Fruit fly (Drosophila melanogaster) whole organism, embryonic: Measurements from ENCODE around the gene wg.
A peak's percentile ranks its signal among the peaks of the same experiment; 100 is the strongest.

Experiments
- Atf6 ChIP-seq: fragments of 200-800 bp; sonication (Bioruptor generic); IDR thresholded peaks from 2 replicates; pipeline ENCODE4 v1.3.6; 2022; ENCODE audit warnings: missing biosample characterization, missing genetic modification characterization
- CG10267 ChIP-seq: fragments of 200-800 bp; sonication (Bioruptor generic); optimal IDR thresholded peaks from 2 replicates; lab custom pipeline; 2018; ENCODE audit warnings: missing biosample characterization, mild to moderate bottlenecking, missing genetic modification characterization, moderate library complexity
- CG12659 ChIP-seq: fragments of 200-800 bp; sonication (Bioruptor generic); optimal IDR thresholded peaks from 3 replicates; lab custom pipeline; 2017; ENCODE audit warnings: mild to moderate bottlenecking, missing biosample characterization, missing genetic modification reagents, missing genetic modification characterization
- CG12769 ChIP-seq: fragments of 200-800 bp; sonication (Bioruptor generic); optimal IDR thresholded peaks from 2 replicates; lab custom pipeline; 2019; ENCODE audit warnings: missing biosample characterization, mild to moderate bottlenecking, missing genetic modification characterization, moderate library complexity
- CG13287 ChIP-seq: fragments of 200-800 bp; sonication (Bioruptor generic); IDR thresholded peaks from 2 replicates; pipeline ENCODE4 v1.3.6; 2022; ENCODE audit warnings: missing biosample characterization, missing genetic modification characterization; ENCODE audit not compliant: partially characterized antibody
- CG14667 ChIP-seq: fragments of 200-800 bp; sonication (Bioruptor generic); IDR thresholded peaks from 2 replicates; pipeline ENCODE4 v1.3.6; 2022; ENCODE audit warnings: missing biosample characterization, missing genetic modification characterization
- CG15696 ChIP-seq: fragments of 200-800 bp; sonication (Bioruptor generic); optimal IDR thresholded peaks from 2 replicates; lab custom pipeline; 2019; ENCODE audit warnings: missing biosample characterization, mild to moderate bottlenecking, missing genetic modification characterization, moderate library complexity
- CG16813 ChIP-seq: fragments of 200-800 bp; sonication (Bioruptor generic); IDR thresholded peaks from 3 replicates; pipeline ENCODE4 v1.3.6; 2022; ENCODE audit warnings: missing biosample characterization, missing genetic modification characterization; ENCODE audit not compliant: partially characterized antibody
- CG17912 ChIP-seq: fragments of 200-800 bp; sonication (Bioruptor generic); optimal IDR thresholded peaks from 2 replicates; lab custom pipeline; 2018; ENCODE audit warnings: missing biosample characterization, mild to moderate bottlenecking, missing genetic modification characterization
- CG18764 ChIP-seq: fragments of 200-800 bp; sonication (Bioruptor generic); optimal IDR thresholded peaks from 3 replicates; lab custom pipeline; 2016; ENCODE audit warnings: missing biosample characterization, missing genetic modification characterization
- CG2202 ChIP-seq: fragments of 200-800 bp; sonication (Bioruptor generic); optimal IDR thresholded peaks from 2 replicates; lab custom pipeline; 2018; ENCODE audit warnings: missing biosample characterization, mild to moderate bottlenecking, missing genetic modification characterization
- CG2678 ChIP-seq: fragments of 200-800 bp; sonication (Bioruptor generic); optimal IDR thresholded peaks from 3 replicates; lab custom pipeline; 2019; ENCODE audit warnings: missing biosample characterization, mild to moderate bottlenecking, missing genetic modification characterization, moderate library complexity
- CG2712 ChIP-seq: fragments of 200-800 bp; optimal IDR thresholded peaks from 3 replicates; lab custom pipeline; 2019; ENCODE audit warnings: missing biosample characterization, mild to moderate bottlenecking, missing genetic modification characterization, moderate library complexity
- CG34224 ChIP-seq: fragments of 200-800 bp; sonication (Bioruptor generic); IDR thresholded peaks from 3 replicates; pipeline ENCODE4 v1.3.6; 2022; ENCODE audit warnings: missing biosample characterization, missing genetic modification characterization; ENCODE audit not compliant: partially characterized antibody
- CG43689 ChIP-seq: fragments of 200-800 bp; sonication (Bioruptor generic); IDR thresholded peaks from 2 replicates; pipeline ENCODE4 v1.3.6; 2022; ENCODE audit warnings: missing biosample characterization, missing genetic modification characterization
- CG4404 ChIP-seq: fragments of 200-800 bp; sonication (Bioruptor generic); IDR thresholded peaks from 2 replicates; pipeline ENCODE4 v1.3.6; 2022; ENCODE audit warnings: missing biosample characterization, missing genetic modification characterization
- CG4707 ChIP-seq: fragments of 200-800 bp; sonication (Bioruptor generic); optimal IDR thresholded peaks from 2 replicates; lab custom pipeline; 2018; ENCODE audit warnings: missing biosample characterization, mild to moderate bottlenecking, missing genetic modification characterization, moderate library complexity
- CG6254 ChIP-seq: fragments of 200-800 bp; sonication (Bioruptor generic); optimal IDR thresholded peaks from 3 replicates; lab custom pipeline; 2017; ENCODE audit warnings: mild to moderate bottlenecking, missing biosample characterization, missing genetic modification reagents, missing genetic modification characterization
- CG8290 ChIP-seq, 3 experiments: fragments of 200-800 bp; sonication (Bioruptor generic); optimal IDR thresholded peaks; 2 replicates each; lab custom pipeline; 2016 to 2019; ENCODE audit warnings: missing biosample characterization in 3 of 3, missing genetic modification characterization in 3 of 3, mild to moderate bottlenecking in 2 of 3, moderate library complexity in 1 of 3
- CG8478 ChIP-seq: fragments of >200 bp; optimal IDR thresholded peaks from 2 replicates; lab custom pipeline; 2018
- CG8765 ChIP-seq: fragments of 200-800 bp; sonication (Bioruptor generic); IDR thresholded peaks from 2 replicates; pipeline ENCODE4 v1.3.6; 2022; ENCODE audit warnings: missing biosample characterization, missing genetic modification characterization
- CG9876 ChIP-seq: fragments of 200-800 bp; sonication (Bioruptor generic); optimal IDR thresholded peaks from 2 replicates; lab custom pipeline; 2016; ENCODE audit warnings: missing biosample characterization, missing genetic modification characterization
- CoRest ChIP-seq: fragments of 200-800 bp; sonication (Bioruptor generic); optimal IDR thresholded peaks from 3 replicates; lab custom pipeline; 2018; ENCODE audit warnings: missing biosample characterization, mild to moderate bottlenecking, missing genetic modification characterization, moderate library complexity
- Dfd ChIP-seq, 2 experiments: fragments of >200 bp; optimal IDR thresholded peaks; 2 replicates each; lab custom pipeline; 2017; ENCODE audit warnings: missing biosample characterization in 2 of 2, missing genetic modification characterization in 2 of 2
- Eip74EF ChIP-seq, 2 experiments: fragments of 200-800 bp in 1 of 2; fragments of >200 bp in 1 of 2; sonication (Bioruptor generic) in 1 of 2; optimal IDR thresholded peaks; 2 replicates each; lab custom pipeline; 2017 to 2019; ENCODE audit warnings: missing biosample characterization in 2 of 2, missing genetic modification characterization in 2 of 2, mild to moderate bottlenecking in 1 of 2, moderate library complexity in 1 of 2
- Fer2 ChIP-seq: fragments of 200-800 bp; sonication (Bioruptor generic); optimal IDR thresholded peaks from 2 replicates; lab custom pipeline; 2018; ENCODE audit warnings: missing biosample characterization, mild to moderate bottlenecking, missing genetic modification characterization, moderate library complexity
- Gsc ChIP-seq: fragments of 200-800 bp; sonication (Bioruptor generic); IDR thresholded peaks from 2 replicates; pipeline ENCODE4 v1.3.6; 2022; ENCODE audit warnings: missing biosample characterization, missing genetic modification characterization
- Hmx ChIP-seq: fragments of 200-800 bp; sonication (Bioruptor generic); optimal IDR thresholded peaks from 2 replicates; lab custom pipeline; 2016; ENCODE audit warnings: missing biosample characterization, missing genetic modification characterization
- MBD-R2 ChIP-seq: fragments of 200-800 bp; sonication (Bioruptor generic); IDR thresholded peaks from 2 replicates; pipeline ENCODE4 v1.3.6; 2022; ENCODE audit warnings: missing biosample characterization, missing genetic modification characterization
- Mes4 ChIP-seq: fragments of 200-800 bp; sonication (Bioruptor generic); optimal IDR thresholded peaks from 2 replicates; lab custom pipeline; 2016; ENCODE audit warnings: missing biosample characterization, missing genetic modification characterization
- Oli ChIP-seq: fragments of 200-800 bp; sonication (Bioruptor generic); optimal IDR thresholded peaks from 2 replicates; lab custom pipeline; 2018; ENCODE audit warnings: missing biosample characterization, mild to moderate bottlenecking, missing genetic modification characterization, moderate library complexity
- Rx ChIP-seq: fragments of 200-800 bp; sonication (Bioruptor generic); IDR thresholded peaks from 2 replicates; pipeline ENCODE4 v1.3.6; 2022; ENCODE audit warnings: missing biosample characterization, missing genetic modification characterization
- Side ChIP-seq: fragments of 200-800 bp; sonication (Bioruptor generic); optimal IDR thresholded peaks from 2 replicates; lab custom pipeline; 2016; ENCODE audit warnings: missing biosample characterization, missing genetic modification characterization
- Stat92E ChIP-seq, 3 experiments: fragments of >200 bp in 2 of 3; fragments of 200-800 bp in 1 of 3; sonication (Bioruptor generic) in 1 of 3; optimal IDR thresholded peaks; 2 replicates each; lab custom pipeline; 2017 to 2019; ENCODE audit warnings: missing biosample characterization in 3 of 3, missing genetic modification characterization in 3 of 3, mild to moderate bottlenecking in 1 of 3, moderate library complexity in 1 of 3
- al ChIP-seq: fragments of 200-800 bp; sonication (Bioruptor generic); IDR thresholded peaks from 2 replicates; pipeline ENCODE4 v1.3.6; 2022; ENCODE audit warnings: missing biosample characterization, missing genetic modification characterization
- ap ChIP-seq: fragments of 200-800 bp; sonication (Bioruptor generic); IDR thresholded peaks from 2 replicates; pipeline ENCODE4 v1.3.6; 2022; ENCODE audit warnings: missing biosample characterization, missing genetic modification characterization
- az2 ChIP-seq: fragments of 200-800 bp; sonication (Bioruptor generic); optimal IDR thresholded peaks from 3 replicates; lab custom pipeline; 2016; ENCODE audit warnings: missing biosample characterization, missing genetic modification characterization
- bbx ChIP-seq: fragments of 200-800 bp; sonication (Bioruptor generic); IDR thresholded peaks from 2 replicates; pipeline ENCODE4 v1.3.6; 2022; ENCODE audit warnings: missing biosample characterization, missing genetic modification characterization; ENCODE audit not compliant: partially characterized antibody
- chinmo ChIP-seq: fragments of 200-800 bp; sonication (Bioruptor generic); IDR thresholded peaks from 4 replicates; pipeline ENCODE4 v1.3.6; 2022; ENCODE audit warnings: missing biosample characterization, missing genetic modification characterization; ENCODE audit not compliant: partially characterized antibody
- dmrt99B ChIP-seq: fragments of 200-800 bp; sonication (Bioruptor generic); optimal IDR thresholded peaks from 2 replicates; lab custom pipeline; 2018; ENCODE audit warnings: missing biosample characterization, mild to moderate bottlenecking, missing genetic modification characterization, moderate library complexity
- ftz-f1 ChIP-seq: fragments of 200-800 bp; sonication (Bioruptor generic); optimal IDR thresholded peaks from 2 replicates; lab custom pipeline; 2016; ENCODE audit warnings: missing biosample characterization, missing genetic modification characterization
- lola ChIP-seq, 3 experiments: fragments of >200 bp in 2 of 3; fragments of 200-800 bp in 1 of 3; sonication (Bioruptor generic) in 1 of 3; optimal IDR thresholded peaks; 2 replicates each; lab custom pipeline; 2017 to 2019; ENCODE audit warnings: missing biosample characterization in 3 of 3, missing genetic modification characterization in 3 of 3, mild to moderate bottlenecking in 1 of 3, moderate library complexity in 1 of 3
- lov ChIP-seq, 2 experiments: fragments of 200-800 bp in 1 of 2; fragments of >200 bp in 1 of 2; sonication (Bioruptor generic) in 1 of 2; IDR thresholded peaks in 1 of 2; optimal IDR thresholded peaks in 1 of 2; 2 replicates in 1 of 2; 3 replicates in 1 of 2; pipeline versions ENCODE4 v1.3.6 to Lab custom; 2017 to 2022; ENCODE audit warnings: missing biosample characterization in 1 of 2, missing genetic modification characterization in 1 of 2
- nau ChIP-seq: fragments of 200-800 bp; sonication (Bioruptor generic); optimal IDR thresholded peaks from 3 replicates; lab custom pipeline; 2017; ENCODE audit warnings: missing biosample characterization, mild to moderate bottlenecking, missing genetic modification characterization, missing genetic modification reagents
- pros ChIP-seq: fragments of 200-800 bp; sonication (Bioruptor generic); optimal IDR thresholded peaks from 3 replicates; lab custom pipeline; 2019; ENCODE audit warnings: missing biosample characterization, mild to moderate bottlenecking, missing genetic modification characterization, moderate library complexity
- psq ChIP-seq: fragments of 200-800 bp; sonication (Bioruptor generic); optimal IDR thresholded peaks from 2 replicates; lab custom pipeline; 2017; ENCODE audit warnings: missing biosample characterization, missing genetic modification characterization
- run ChIP-seq: fragments of 200-800 bp; sonication (Bioruptor generic); optimal IDR thresholded peaks from 3 replicates; lab custom pipeline; 2018; ENCODE audit warnings: missing biosample characterization, mild to moderate bottlenecking, missing genetic modification characterization
- tgo ChIP-seq: fragments of 200-800 bp; sonication (Bioruptor generic); IDR thresholded peaks from 3 replicates; pipeline ENCODE4 v1.3.6; 2022; ENCODE audit warnings: missing biosample characterization, missing genetic modification characterization
- unpg ChIP-seq: fragments of 200-800 bp; sonication (Bioruptor generic); optimal IDR thresholded peaks from 3 replicates; lab custom pipeline; 2018; ENCODE audit warnings: missing biosample characterization, mild to moderate bottlenecking, missing genetic modification characterization, moderate library complexity
- zen ChIP-seq: fragments of 200-800 bp; sonication (Bioruptor generic); optimal IDR thresholded peaks from 3 replicates; lab custom pipeline; 2018; ENCODE audit warnings: missing biosample characterization, mild to moderate bottlenecking, missing genetic modification characterization, moderate library complexity

wg gene

DNA sequence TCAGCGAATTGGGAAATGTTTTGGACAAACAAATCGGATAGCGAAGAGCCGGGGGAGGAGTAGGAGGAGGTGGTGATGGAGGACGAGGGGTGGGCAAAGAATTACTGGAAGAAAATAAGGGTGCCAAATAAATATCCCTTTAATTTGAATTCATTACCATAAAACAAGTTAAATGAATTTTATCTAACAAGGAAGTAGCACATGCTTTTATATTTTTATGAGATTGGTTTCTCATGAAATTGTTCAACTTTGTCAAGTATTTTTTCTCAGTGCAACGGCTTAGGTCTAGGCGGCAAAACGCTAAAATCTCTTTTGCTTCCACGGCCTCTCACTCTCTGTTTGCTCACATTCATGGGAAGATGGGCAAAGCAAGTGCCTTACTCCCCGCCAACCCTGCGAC, 15.0 kb upstream of the wg start (continued):
- TF ChIP-seq CG2712 (tag; lab: Kevin White, UChicago): peak; percentile 25
- TF ChIP-seq Mes4 (GFP tag; lab: Kevin White, UChicago): no peak
- no peak for TF ChIP-seq CG17912 (GFP tag; lab: Kevin White, UChicago)
- TF ChIP-seq unpg (GFP tag; lab: Kevin White, UChicago): peak; percentile 26
- no peak for TF ChIP-seq Rx (GFP tag; lab: Robert Waterston, UW)
- no peak for TF ChIP-seq dmrt99B (tag; lab: Kevin White, UChicago)
- TF ChIP-seq Gsc (GFP tag; lab: Robert Waterston, UW): no peak
- TF ChIP-seq Stat92E (GFP tag; optimal IDR thresholded peaks at IDR 0.05; lab: Kevin White, UChicago): no peak
- TF ChIP-seq CG4707 (GFP tag; lab: Kevin White, UChicago): no peak
- no peak for TF ChIP-seq run (tag; lab: Kevin White, UChicago)
- no peak for TF ChIP-seq Dfd (GFP tag; optimal IDR thresholded peaks at IDR 0.05; lab: Kevin White, UChicago)
- TF ChIP-seq Hmx (GFP tag; lab: Kevin White, UChicago): no peak
- TF ChIP-seq nau (GFP tag; lab: Kevin White, UChicago): no peak
- TF ChIP-seq chinmo (GFP tag; lab: Robert Waterston, UW): no peak
- TF ChIP-seq psq (GFP tag; lab: Kevin White, UChicago): no peak
- no peak for TF ChIP-seq bbx (GFP tag; lab: Robert Waterston, UW)
- no peak for TF ChIP-seq CG14667 (GFP tag; lab: Robert Waterston, UW)
- no peak for TF ChIP-seq lov (optimal IDR thresholded peaks at IDR 0.05; lab: Kevin White, UChicago)
- no peak for TF ChIP-seq lov (GFP tag; IDR thresholded peaks at IDR 0.05; lab: Robert Waterston, UW)
- no peak for TF ChIP-seq CG12659 (GFP tag; lab: Kevin White, UChicago)
- no peak for TF ChIP-seq CG34224 (GFP tag; lab: Robert Waterston, UW)
- no peak for TF ChIP-seq CG8478 (lab: Kevin White, UChicago)
- TF ChIP-seq az2 (GFP tag; lab: Kevin White, UChicago): peak; percentile 41
- TF ChIP-seq pros (GFP tag; lab: Kevin White, UChicago): no peak
- no peak for TF ChIP-seq CG2678 (tag; lab: Kevin White, UChicago)
- TF ChIP-seq MBD-R2 (GFP tag; lab: Robert Waterston, UW): no peak
- TF ChIP-seq CG8290 (GFP tag; optimal IDR thresholded peaks at IDR 0.05; lab: Kevin White, UChicago): no peak
- TF ChIP-seq CG8290 (tag; optimal IDR thresholded peaks at IDR 0.05; lab: Kevin White, UChicago): no peak
- TF ChIP-seq zen (tag; lab: Kevin White, UChicago): no peak
- no peak for TF ChIP-seq CG18764 (GFP tag; lab: Kevin White, UChicago)
- TF ChIP-seq CoRest (tag; lab: Kevin White, UChicago): no peak
- peak; percentile 31 for TF ChIP-seq Oli (tag; lab: Kevin White, UChicago)
- no peak for TF ChIP-seq tgo (GFP tag; lab: Robert Waterston, UW)
- no peak for TF ChIP-seq CG15696
- TF ChIP-seq CG9876 (GFP tag; lab: Kevin White, UChicago): no peak
- no peak for TF ChIP-seq CG12769 (tag; lab: Kevin White, UChicago)
- TF ChIP-seq Eip74EF (GFP tag; optimal IDR thresholded peaks at IDR 0.05; lab: Kevin White, UChicago): no peak
- peak; percentile 32 for TF ChIP-seq CG8765 (GFP tag; lab: Robert Waterston, UW)
- TF ChIP-seq al (GFP tag; lab: Robert Waterston, UW): no peak
- TF ChIP-seq CG10267 (tag; lab: Kevin White, UChicago): no peak
- no peak for TF ChIP-seq CG16813 (GFP tag; lab: Robert Waterston, UW)
- TF ChIP-seq Side (GFP tag; lab: Kevin White, UChicago): no peak
- no peak for TF ChIP-seq CG6254 (GFP tag; lab: Kevin White, UChicago)
- TF ChIP-seq CG13287: no peak
- TF ChIP-seq Atf6 (GFP tag; lab: Robert Waterston, UW): no peak
- peak; percentile 59 for TF ChIP-seq CG4404 (GFP tag; lab: Robert Waterston, UW)
- TF ChIP-seq ap (GFP tag; lab: Robert Waterston, UW): no peak
- no peak for TF ChIP-seq lola (GFP tag; optimal IDR thresholded peaks at IDR 0.05; lab: Kevin White, UChicago)
- no peak for TF ChIP-seq CG2202 (tag; lab: Kevin White, UChicago)
- TF ChIP-seq CG43689: no peak
- TF ChIP-seq Fer2: no peak
- TF ChIP-seq ftz-f1: no peak
